Worm (Caenorhabditis elegans): ENCODE results near the gene apx-1.

The apx-1 gene

ce11 chrV:3204433-3204832 is 5.6 kb upstream of the apx-1 start (continued):
- TF ChIP-seq C06A6.2 (GFP tag; conservative IDR thresholded peaks at IDR 0.05) (no peak), lin-26 (GFP tag; IDR thresholded peaks at IDR 0.05) (no peak), Y53F4B.3 (GFP tag; IDR thresholded peaks at IDR 0.05) (no peak), F55B11.4 (tag; optimal IDR thresholded peaks at IDR 0.05; ENCODE audit: borderline replicate concordance, insufficient read depth) (no peak), ekl-4 (GFP tag; IDR thresholded peaks at IDR 0.05) (no peak), C17E4.6 (GFP tag; IDR thresholded peaks at IDR 0.05) (no peak), ceh-58 (GFP tag; IDR thresholded peaks at IDR 0.05) (no peak), B0035.1 (tag; optimal IDR thresholded peaks at IDR 0.05) (no peak), repo-1 (tag; optimal IDR thresholded peaks at IDR 0.05) (no peak), egl-18 (GFP tag; IDR thresholded peaks at IDR 0.05) (no peak), F39B2.1 (GFP tag; IDR thresholded peaks at IDR 0.05) (no peak), rec-8 (tag; optimal IDR thresholded peaks at IDR 0.05) (no peak), somi-1 (GFP tag; optimal IDR thresholded peaks at IDR 0.05) (no peak), dox-1 (GFP tag; IDR thresholded peaks at IDR 0.05) (peak; percentile 48; the same call in 1 of the 2 replicates), Y95B8A.8 (GFP tag; IDR thresholded peaks at IDR 0.05) (no peak), efl-1 (GFP tag; optimal IDR thresholded peaks at IDR 0.05) (peak; percentile 31), F23B12.7 (tag; optimal IDR thresholded peaks at IDR 0.05; ENCODE audit: insufficient read depth) (no peak), zim-3 (tag; optimal IDR thresholded peaks at IDR 0.05) (no peak), mcd-1 (GFP tag; IDR thresholded peaks at IDR 0.05) (peak; percentile 47; the same call in 1 of the 2 replicates), attf-5 (GFP tag; optimal IDR thresholded peaks at IDR 0.05) (no peak), mes-4 (tag; optimal IDR thresholded peaks at IDR 0.05) (no peak), cebp-2 (GFP tag; IDR thresholded peaks at IDR 0.05) (no peak), hlh-26 (GFP tag; conservative IDR thresholded peaks at IDR 0.05) (no peak), lag-1 (GFP tag; IDR thresholded peaks at IDR 0.05) (no peak), ccch-3 (GFP tag; optimal IDR thresholded peaks at IDR 0.05) (no peak), ztf-6 (GFP tag; IDR thresholded peaks at IDR 0.05) (no peak)

- no peak for TF ChIP-seq nhr-80 (tag; optimal IDR thresholded peaks at IDR 0.05)
- TF ChIP-seq atf-7 (tag; optimal IDR thresholded peaks at IDR 0.05), result no peak
- TF ChIP-seq hmg-1.2 (GFP tag; IDR thresholded peaks at IDR 0.05), result 0 out of 2 replicates have a peak, but pooled peaks have one; percentile 9
Measured at ce11 chrV:3208940-3209339, 1.1 kb upstream of the apx-1 start.

ce11 chrV:3218604-3219003 is 8.6 kb downstream of the apx-1 start:
- TF ChIP-seq atf-7 (tag; optimal IDR thresholded peaks at IDR 0.05), result no peak
- TF ChIP-seq F52B5.7 (tag; optimal IDR thresholded peaks at IDR 0.05), result no peak
- TF ChIP-seq Y56A3A.18 (GFP tag; IDR thresholded peaks at IDR 0.05), result no peak
- TF ChIP-seq lag-1 (GFP tag; IDR thresholded peaks at IDR 0.05), result no peak
- no peak for TF ChIP-seq hrde-1 (tag; optimal IDR thresholded peaks at IDR 0.05; ENCODE audit: borderline replicate concordance)
- no peak for TF ChIP-seq Y53G8AR.9 (GFP tag; conservative IDR thresholded peaks at IDR 0.05)

- no peak for TF ChIP-seq pbrm-1 (GFP tag; IDR thresholded peaks at IDR 0.05)
- TF ChIP-seq hmg-1.2 (GFP tag; IDR thresholded peaks at IDR 0.05), result no peak
- no peak for TF ChIP-seq T26A5.8 (tag; optimal IDR thresholded peaks at IDR 0.05)
- TF ChIP-seq him-1 (tag; optimal IDR thresholded peaks at IDR 0.05), result no peak
- TF ChIP-seq hrde-1 (tag; optimal IDR thresholded peaks at IDR 0.05; ENCODE audit: borderline replicate concordance), result no peak
- TF ChIP-seq lin-26 (GFP tag; IDR thresholded peaks at IDR 0.05), result no peak
- TF ChIP-seq Y53F4B.3 (GFP tag; IDR thresholded peaks at IDR 0.05), result no peak
- no peak for TF ChIP-seq madf-8 (GFP tag; conservative IDR thresholded peaks at IDR 0.05)
- TF ChIP-seq aptf-3 (GFP tag; IDR thresholded peaks at IDR 0.05), result no peak
- TF ChIP-seq Y79H2A.3 (GFP tag; conservative IDR thresholded peaks at IDR 0.05), result no peak
- TF ChIP-seq cebp-2 (GFP tag; IDR thresholded peaks at IDR 0.05), result no peak
- no peak for TF ChIP-seq ekl-4 (GFP tag; IDR thresholded peaks at IDR 0.05)
- TF ChIP-seq cebp-1 (GFP tag; IDR thresholded peaks at IDR 0.05), result no peak
- TF ChIP-seq cebp-1 (tag; optimal IDR thresholded peaks at IDR 0.05), result no peak
- TF ChIP-seq dpff-1 (tag; optimal IDR thresholded peaks at IDR 0.05), result no peak
- TF ChIP-seq lsl-1 (GFP tag; optimal IDR thresholded peaks at IDR 0.05), result no peak
- no peak for TF ChIP-seq ztf-6 (GFP tag; IDR thresholded peaks at IDR 0.05)
- TF ChIP-seq lag-1 (GFP tag; IDR thresholded peaks at IDR 0.05), result no peak
- TF ChIP-seq mcd-1 (GFP tag; IDR thresholded peaks at IDR 0.05), result no peak
Measured at ce11 chrV:3227373-3227772, 17.4 kb downstream of the apx-1 start, which contains the start of gene K08D9.2. K08D9.2 (plus strand) TSS chrV:3227673.
